Fruit fly (Drosophila melanogaster): ENCODE measurements around the gene Ubc87F.

Ubc87F gene

dm6 chr3R:13716827-13717226, 1.1 kb downstream of the Ubc87F start (continued):
- TF ChIP-seq CG14965 (GFP tag; optimal IDR thresholded peaks at IDR 0.05; ENCODE audit: borderline replicate concordance) (no peak), sens (GFP tag) (peak; percentile 77), gcm (GFP tag; optimal IDR thresholded peaks at IDR 0.05) (no peak), Abd-B (GFP tag; optimal IDR thresholded peaks at IDR 0.05) (peak; percentile 21), HLH3B (GFP tag; IDR thresholded peaks at IDR 0.05) (peak; percentile 60), Bgb (GFP tag; IDR thresholded peaks at IDR 0.05; ENCODE audit: partially characterized antibody) (no peak), CG8924 (tag; optimal IDR thresholded peaks at IDR 0.05) (no peak), CoRest (tag; optimal IDR thresholded peaks at IDR 0.05) (no peak), Blimp-1 (GFP tag; optimal IDR thresholded peaks at IDR 0.05) (peak; percentile 39), CG33213 (GFP tag; optimal IDR thresholded peaks at IDR 0.05) (peak; percentile 41), CG7556 (GFP tag; optimal IDR thresholded peaks at IDR 0.05) (peak; percentile 27), dmrt99B (tag; optimal IDR thresholded peaks at IDR 0.05) (peak; percentile 22), Side (GFP tag; optimal IDR thresholded peaks at IDR 0.05) (no peak), CG6689 (GFP tag; IDR thresholded peaks at IDR 0.05) (peak; percentile 39; the same call in 1 of the 2 replicates), zen2 (GFP tag; IDR thresholded peaks at IDR 0.05; ENCODE audit: partially characterized antibody) (no peak), Dip3 (GFP tag; optimal IDR thresholded peaks at IDR 0.05) (no peak), CG12769 (tag; optimal IDR thresholded peaks at IDR 0.05) (no peak), hbn (GFP tag; IDR thresholded peaks at IDR 0.05; ENCODE audit: partially characterized antibody) (no peak), zfh1 (GFP tag; IDR thresholded peaks at IDR 0.05) (peak; percentile 18; the same call in 1 of the 3 replicates), knrl (GFP tag; IDR thresholded peaks at IDR 0.05; ENCODE audit: partially characterized antibody) (no peak), H15 (GFP tag; IDR thresholded peaks at IDR 0.05) (peak; percentile 45; the same call in 1 of the 3 replicates), Six4 (GFP tag; optimal IDR thresholded peaks at IDR 0.05) (no peak), CG3847 (GFP tag; IDR thresholded peaks at IDR 0.05) (no peak), amos (GFP tag; IDR thresholded peaks at IDR 0.05; ENCODE audit: partially characterized antibody) (no peak), CG17568 (GFP tag; optimal IDR thresholded peaks at IDR 0.05) (no peak), CrebB (tag; optimal IDR thresholded peaks at IDR 0.05) (no peak), corto (GFP tag; optimal IDR thresholded peaks at IDR 0.05) (peak; percentile 1), CG10431 (GFP tag; optimal IDR thresholded peaks at IDR 0.05) (no peak), CG1024 (GFP tag; IDR thresholded peaks at IDR 0.05) (no peak), CG10462 (GFP tag; optimal IDR thresholded peaks at IDR 0.05) (no peak), CG17328 (GFP tag; IDR thresholded peaks at IDR 0.05) (peak; percentile 60), CG10366 (GFP tag; IDR thresholded peaks at IDR 0.05) (peak; percentile 60), bbx (GFP tag; IDR thresholded peaks at IDR 0.05; ENCODE audit: partially characterized antibody) (no peak), ase (GFP tag; IDR thresholded peaks at IDR 0.05) (0 out of 3 replicates have a peak, but pooled peaks have one; percentile 49), CG18011 (GFP tag; optimal IDR thresholded peaks at IDR 0.05) (no peak), Gug (GFP tag; IDR thresholded peaks at IDR 0.05) (peak; percentile 15; the same call in 1 of the 4 replicates), H2.0 (GFP tag; IDR thresholded peaks at IDR 0.05) (peak; percentile 45; the same call in 1 of the 2 replicates), CG4404 (GFP tag; IDR thresholded peaks at IDR 0.05) (no peak), pnt (GFP tag; optimal IDR thresholded peaks at IDR 0.05) (peak; percentile 33), CG34422 (GFP tag; IDR thresholded peaks at IDR 0.05) (no peak), stc (GFP tag; IDR thresholded peaks at IDR 0.05) (no peak), sima (GFP tag; optimal IDR thresholded peaks at IDR 0.05) (no peak)

Measured in whole organism, embryonic.